Fruit fly (Drosophila melanogaster) whole organism, adult: ENCODE data around the gene CG32641.
"Not testable (repeated sequence)": the region's sequence is repeated elsewhere in the genome, so short reads cannot be mapped to it uniquely, and the experiment has no call there.

Experiments used
- CG11617 ChIP-seq: fragments of 200-800 bp; sonication (Bioruptor generic); optimal IDR thresholded peaks from 2 replicates; lab custom pipeline; 2017; ENCODE audit warnings: mild to moderate bottlenecking, missing biosample characterization, missing genetic modification reagents, missing genetic modification characterization
- CG12768 ChIP-seq: fragments of 200-800 bp; sonication (Bioruptor generic); optimal IDR thresholded peaks from 2 replicates; lab custom pipeline; 2017; ENCODE audit warnings: missing biosample characterization, missing genetic modification characterization, mild to moderate bottlenecking, moderate library complexity, missing genetic modification reagents
- CG14711 ChIP-seq: fragments of 200-800 bp; sonication (Bioruptor generic); optimal IDR thresholded peaks from 2 replicates; lab custom pipeline; 2018; ENCODE audit warnings: missing biosample characterization, mild to moderate bottlenecking, missing genetic modification characterization, moderate library complexity
- CG1620 ChIP-seq: fragments of 200-800 bp; sonication (Bioruptor generic); optimal IDR thresholded peaks from 2 replicates; lab custom pipeline; 2016; ENCODE audit warnings: missing biosample characterization, missing genetic modification characterization
- CG33017 ChIP-seq: fragments of 200-800 bp; sonication (Bioruptor generic); optimal IDR thresholded peaks from 2 replicates; lab custom pipeline; 2018; ENCODE audit warnings: missing biosample characterization, mild to moderate bottlenecking, missing genetic modification characterization, moderate library complexity
- CG5204 ChIP-seq: fragments of 200-800 bp; sonication (Bioruptor generic); optimal IDR thresholded peaks from 2 replicates; lab custom pipeline; 2016; ENCODE audit warnings: missing biosample characterization, missing genetic modification characterization
- CG7045 ChIP-seq: fragments of 200-800 bp; sonication (Bioruptor generic); optimal IDR thresholded peaks from 2 replicates; lab custom pipeline; 2017; ENCODE audit warnings: missing biosample characterization, mild to moderate bottlenecking, missing genetic modification characterization
- CG7101 ChIP-seq: fragments of 200-800 bp; sonication (Bioruptor generic); optimal IDR thresholded peaks from 2 replicates; lab custom pipeline; 2018; ENCODE audit warnings: missing biosample characterization, mild to moderate bottlenecking, missing genetic modification characterization, moderate library complexity
- Clk ChIP-seq: fragments of 200-800 bp; sonication (Bioruptor generic); optimal IDR thresholded peaks from 2 replicates; lab custom pipeline; 2017; ENCODE audit warnings: missing biosample characterization, missing genetic modification characterization
- Crg-1 ChIP-seq: fragments of 200-800 bp; sonication (Bioruptor generic); optimal IDR thresholded peaks from 2 replicates; lab custom pipeline; 2016; ENCODE audit warnings: missing biosample characterization, missing genetic modification characterization
- Hr96 ChIP-seq: fragments of 200-800 bp; sonication (Bioruptor generic); optimal IDR thresholded peaks from 2 replicates; lab custom pipeline; 2016; ENCODE audit warnings: missing biosample characterization, missing genetic modification characterization
- Mnt ChIP-seq: fragments of 200-800 bp; sonication (Bioruptor generic); optimal IDR thresholded peaks from 2 replicates; lab custom pipeline; 2016; ENCODE audit warnings: missing biosample characterization, mild to moderate bottlenecking, missing genetic modification characterization
- bab1 ChIP-seq: fragments of 200-800 bp; sonication (Bioruptor generic); optimal IDR thresholded peaks from 3 replicates; lab custom pipeline; 2019; ENCODE audit warnings: missing biosample characterization, mild to moderate bottlenecking, missing genetic modification characterization, moderate library complexity
- cic ChIP-seq: fragments of 200-800 bp; sonication (Bioruptor generic); optimal IDR thresholded peaks from 2 replicates; lab custom pipeline; 2017; ENCODE audit warnings: missing biosample characterization, mild to moderate bottlenecking, missing genetic modification characterization, moderate library complexity
- cnc ChIP-seq, 2 experiments: fragments of >200 bp; optimal IDR thresholded peaks; 2 replicates each; lab custom pipeline; 2017
- kay ChIP-seq: fragments of 200-800 bp; sonication (Bioruptor generic); peaks from one replicate; lab custom pipeline; 2016; ENCODE audit warnings: missing biosample characterization, missing genetic modification characterization, borderline replicate concordance
- ovo ChIP-seq: fragments of 200-800 bp; sonication (Bioruptor generic); optimal IDR thresholded peaks from 2 replicates; lab custom pipeline; 2016; ENCODE audit warnings: missing biosample characterization, missing genetic modification characterization
- pad ChIP-seq: fragments of 200-800 bp; sonication (Bioruptor generic); optimal IDR thresholded peaks from 3 replicates; lab custom pipeline; 2017; ENCODE audit warnings: missing biosample characterization, missing genetic modification characterization, mild to moderate bottlenecking, moderate library complexity, missing genetic modification reagents
- tj ChIP-seq: fragments of 200-800 bp; sonication (Bioruptor generic); optimal IDR thresholded peaks from 3 replicates; lab custom pipeline; 2017; ENCODE audit warnings: missing biosample characterization, mild to moderate bottlenecking, missing genetic modification characterization, moderate library complexity
- toe ChIP-seq: fragments of 200-800 bp; sonication (Bioruptor generic); optimal IDR thresholded peaks from 2 replicates; lab custom pipeline; 2016; ENCODE audit warnings: missing biosample characterization, missing genetic modification characterization

The CG32641 gene

DNA sequence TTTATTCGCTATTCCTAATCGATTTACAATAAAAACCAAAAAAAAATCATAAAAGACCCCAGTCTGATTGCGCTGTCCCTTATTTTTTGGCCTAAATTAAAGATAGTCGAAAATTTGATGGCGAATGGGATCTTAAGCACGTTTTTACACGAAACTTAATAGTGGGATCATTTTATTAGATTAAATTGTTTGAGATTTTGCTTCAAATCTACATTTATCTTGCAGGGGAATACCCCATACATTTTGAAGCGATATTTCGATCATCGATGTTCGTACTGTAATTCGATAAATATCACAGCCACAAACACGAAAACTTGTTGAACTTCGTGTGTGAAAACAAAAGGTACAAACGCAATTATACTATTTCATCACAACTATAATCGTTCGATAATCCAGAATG is at the start of gene CG32641:
CG32641 (plus strand) TSS at position 301 of the 400 bp plus-strand sequence.
- not testable (repeated sequence) for TF ChIP-seq CG14711 (tag; lab: Kevin White, UChicago); ovo (GFP tag; lab: Kevin White, UChicago); Clk (GFP tag; lab: Kevin White, UChicago)

DNA sequence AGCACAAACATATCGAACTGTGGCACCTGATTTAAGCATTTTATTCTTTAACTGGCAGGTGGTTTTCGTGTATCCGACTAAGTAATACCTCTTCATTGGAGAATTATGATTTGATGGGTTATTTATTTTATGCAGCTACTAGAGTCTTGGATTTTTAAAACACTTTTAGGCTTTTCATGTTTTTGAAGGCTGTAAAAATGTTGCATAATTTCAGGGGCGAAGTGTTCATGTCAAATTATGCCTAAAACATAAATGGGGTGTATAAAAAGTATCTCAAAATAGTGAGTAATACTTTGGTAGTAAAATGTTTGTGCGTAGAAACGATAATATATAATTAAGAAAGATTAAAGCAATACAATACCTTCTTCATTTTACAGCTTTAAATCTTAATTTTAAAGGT is 49.5 kb upstream of the CG32641 start:
- no peak for TF ChIP-seq CG7045 (GFP tag; lab: Kevin White, UChicago)
- TF ChIP-seq toe (GFP tag; lab: Kevin White, UChicago), result no peak
- TF ChIP-seq CG7101 (tag; lab: Kevin White, UChicago), result no peak
- TF ChIP-seq Hr96, result no peak
- no peak for TF ChIP-seq CG14711 (tag; lab: Kevin White, UChicago)
- no peak for TF ChIP-seq Clk (GFP tag; lab: Kevin White, UChicago)

DNA sequence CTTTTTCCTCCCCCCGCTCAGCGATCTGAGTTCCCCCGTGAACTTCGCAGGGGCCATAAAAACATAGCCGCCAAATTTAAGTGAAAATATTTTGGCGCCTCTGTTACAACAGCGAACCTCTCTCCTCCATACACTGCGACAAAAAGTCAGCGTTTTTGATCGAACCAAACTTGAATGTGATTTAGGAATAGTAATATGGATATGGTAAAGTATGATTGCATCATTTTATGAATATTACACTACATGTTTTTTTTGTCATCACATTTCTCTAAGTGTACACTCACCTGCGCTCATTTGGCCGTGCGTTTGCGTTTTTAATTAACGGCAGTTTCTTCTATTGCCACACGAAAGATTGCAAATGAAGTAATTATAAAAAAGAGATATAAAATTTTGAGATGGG is 48.6 kb upstream of the CG32641 start:
- no peak for TF ChIP-seq Hr96
- TF ChIP-seq kay, result no peak
- TF ChIP-seq bab1 (GFP tag; lab: Kevin White, UChicago), result no peak
- no peak for TF ChIP-seq Crg-1 (GFP tag; lab: Kevin White, UChicago)
- TF ChIP-seq CG12768, result no peak
- TF ChIP-seq tj (GFP tag; lab: Kevin White, UChicago), result no peak
- no peak for TF ChIP-seq CG11617 (GFP tag; lab: Kevin White, UChicago)
- no peak for TF ChIP-seq CG33017 (tag; lab: Kevin White, UChicago)
- no peak for TF ChIP-seq pad (GFP tag; lab: Kevin White, UChicago)
- no peak for TF ChIP-seq Mnt (GFP tag; lab: Kevin White, UChicago)
- TF ChIP-seq CG14711 (tag; lab: Kevin White, UChicago), result no peak
- TF ChIP-seq Clk (GFP tag; lab: Kevin White, UChicago), result no peak
- TF ChIP-seq ovo (GFP tag; lab: Kevin White, UChicago), result no peak
- TF ChIP-seq cnc (optimal IDR thresholded peaks at IDR 0.05; lab: Kevin White, UChicago), result no peak
- no peak for TF ChIP-seq toe (GFP tag; lab: Kevin White, UChicago)
- TF ChIP-seq CG1620 (GFP tag; lab: Kevin White, UChicago), result no peak
- no peak for TF ChIP-seq cic
- no peak for TF ChIP-seq CG7101 (tag; lab: Kevin White, UChicago)
- TF ChIP-seq CG5204 (GFP tag; lab: Kevin White, UChicago), result no peak
- no peak for TF ChIP-seq CG7045 (GFP tag; lab: Kevin White, UChicago)

dm6 chrX:13136939-13137697 is 47.2 kb upstream of the CG32641 start:
- TF ChIP-seq bab1 (GFP tag; lab: Kevin White, UChicago) (no peak), Mnt (GFP tag; lab: Kevin White, UChicago) (no peak), CG14711 (tag; lab: Kevin White, UChicago) (no peak), CG7045 (GFP tag; lab: Kevin White, UChicago) (no peak), tj (GFP tag; lab: Kevin White, UChicago) (no peak), ovo (GFP tag; lab: Kevin White, UChicago) (no peak), Hr96 (no peak), CG11617 (GFP tag; lab: Kevin White, UChicago) (no peak), pad (GFP tag; lab: Kevin White, UChicago) (no peak), kay (no peak), cnc (optimal IDR thresholded peaks at IDR 0.05; lab: Kevin White, UChicago) (no peak), CG5204 (GFP tag; lab: Kevin White, UChicago) (no peak), CG7101 (tag; lab: Kevin White, UChicago) (no peak), CG1620 (GFP tag; lab: Kevin White, UChicago) (no peak), cic (no peak), Clk (GFP tag; lab: Kevin White, UChicago) (no peak), toe (GFP tag; lab: Kevin White, UChicago) (no peak), CG33017 (tag; lab: Kevin White, UChicago) (no peak), CG12768 (no peak), Crg-1 (GFP tag; lab: Kevin White, UChicago) (no peak)

dm6 chrX:13138887-13139286 is 45.4 kb upstream of the CG32641 start, which contains the start of gene CG32645:
CG32645 (plus strand) TSS chrX:13139199.
- no peak for TF ChIP-seq CG11617 (GFP tag; lab: Kevin White, UChicago)
- TF ChIP-seq ovo (GFP tag; lab: Kevin White, UChicago), result no peak
- TF ChIP-seq cic, result no peak
- TF ChIP-seq CG1620 (GFP tag; lab: Kevin White, UChicago), result no peak
- TF ChIP-seq Mnt (GFP tag; lab: Kevin White, UChicago), result no peak
- no peak for TF ChIP-seq pad (GFP tag; lab: Kevin White, UChicago)
- TF ChIP-seq tj (GFP tag; lab: Kevin White, UChicago), result no peak
- TF ChIP-seq toe (GFP tag; lab: Kevin White, UChicago), result no peak
- TF ChIP-seq cnc (optimal IDR thresholded peaks at IDR 0.05; lab: Kevin White, UChicago), result no peak
- TF ChIP-seq CG14711 (tag; lab: Kevin White, UChicago), result no peak

DNA sequence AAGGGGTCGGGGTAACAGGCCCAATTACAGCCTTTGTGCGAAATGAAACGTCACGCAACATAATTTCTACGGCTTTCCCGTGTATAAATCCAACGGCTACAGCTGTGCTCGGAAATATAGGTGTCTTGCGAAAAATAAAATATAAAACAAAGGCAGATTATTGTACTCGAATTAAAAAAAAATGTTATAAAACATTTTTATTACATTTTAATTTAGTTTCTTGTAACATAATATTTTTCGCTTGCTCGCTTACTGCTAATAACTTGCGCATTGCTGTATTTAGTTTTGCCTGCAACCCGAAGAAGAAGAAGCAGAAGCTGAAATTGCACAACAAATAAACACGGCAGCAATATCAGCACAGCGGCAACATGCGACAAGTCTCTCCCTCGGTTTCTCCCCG is 41.2 kb upstream of the CG32641 start:
- TF ChIP-seq cnc (optimal IDR thresholded peaks at IDR 0.05; lab: Kevin White, UChicago) (no peak), CG5204 (GFP tag; lab: Kevin White, UChicago) (no peak), bab1 (GFP tag; lab: Kevin White, UChicago) (peak; percentile 21), cic (no peak), Mnt (GFP tag; lab: Kevin White, UChicago) (no peak)
